Worm (Caenorhabditis elegans) whole organism, midembryonic: Measurements from ENCODE around the gene daf-37.

ENCODE experiments used
- T22C8.4 ChIP-seq: fragments of 200-800 bp; sonication (Bioruptor generic); IDR thresholded peaks from 2 replicates; pipeline ENCODE4 v1.3.6; 2022; ENCODE audit warnings: missing genetic modification characterization, missing compliant biosample characterization
- cog-1 ChIP-seq: sonication (generic microtip); optimal IDR thresholded peaks from 2 replicates; lab custom pipeline; 2016; ENCODE audit warnings: missing genetic modification characterization, missing compliant biosample characterization
- flt-1 ChIP-seq: fragments of 200-800 bp; sonication (Bioruptor generic); IDR thresholded peaks from 2 replicates; pipeline ENCODE4 v1.3.6; 2022; ENCODE audit warnings: missing genetic modification characterization, missing compliant biosample characterization
- klf-2 ChIP-seq: fragments of 200-800 bp; sonication (Bioruptor generic); conservative IDR thresholded peaks from 2 replicates; pipeline ENCODE4 v1.3.6; 2022; ENCODE audit warnings: missing genetic modification reagents, missing genetic modification characterization, missing compliant biosample characterization
- med-1 ChIP-seq: sonication (generic microtip); optimal IDR thresholded peaks from 2 replicates; lab custom pipeline; 2017; ENCODE audit warnings: missing genetic modification characterization, mild to moderate bottlenecking, missing compliant biosample characterization, antibody characterized with exemption, missing genetic modification reagents; ENCODE audit not compliant: insufficient read depth
- ref-1 ChIP-seq: fragments of 200-800 bp; sonication (Bioruptor generic); conservative IDR thresholded peaks from 2 replicates; pipeline ENCODE4 v1.3.6; 2022; ENCODE audit warnings: missing genetic modification reagents, missing genetic modification characterization, missing compliant biosample characterization
- tab-1 ChIP-seq: fragments of 200-800 bp; sonication (Bioruptor generic); IDR thresholded peaks from 2 replicates; pipeline ENCODE4 v1.3.6; 2022; ENCODE audit warnings: missing genetic modification characterization, missing compliant biosample characterization
- ztf-23 ChIP-seq: fragments of 200-800 bp; sonication (Bioruptor generic); IDR thresholded peaks from 2 replicates; pipeline ENCODE4 v1.3.6; 2022; ENCODE audit warnings: missing genetic modification reagents, missing genetic modification characterization, missing compliant biosample characterization
- ztf-29 ChIP-seq: fragments of 200-800 bp; sonication (Bioruptor generic); IDR thresholded peaks from 2 replicates; pipeline ENCODE4 v1.3.6; 2022; ENCODE audit warnings: missing genetic modification reagents, missing genetic modification characterization, missing compliant biosample characterization

daf-37 gene

DNA sequence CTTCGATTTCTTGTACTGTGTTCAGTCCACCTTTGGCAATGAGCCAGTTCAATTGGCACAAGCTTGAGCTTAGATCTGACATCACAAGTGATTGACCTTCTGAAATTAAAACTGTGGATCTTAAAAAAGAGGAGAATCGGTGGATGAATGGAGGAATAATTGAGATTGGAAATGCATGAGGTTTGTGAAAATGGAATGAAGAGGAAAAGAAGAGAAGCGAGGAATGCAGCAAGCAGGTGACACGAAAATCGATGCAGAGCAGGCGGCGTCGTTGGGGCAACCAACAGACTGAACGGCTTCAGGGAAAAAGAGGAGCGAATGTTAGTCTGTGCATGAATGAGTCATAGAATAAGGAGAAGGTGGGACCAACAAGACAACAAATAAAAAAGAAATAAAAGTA lies 16.7 kb downstream of the daf-37 start, which contains the start of gene fkh-8:
Gene fkh-8 (minus strand): TSS at position 101 of the 400 bp plus-strand sequence.
- no peak for TF ChIP-seq ref-1 (GFP tag; lab: Robert Waterston, UW)
- no peak for TF ChIP-seq ztf-23 (GFP tag; lab: Robert Waterston, UW)
- no peak for TF ChIP-seq T22C8.4 (GFP tag; lab: Robert Waterston, UW)
- TF ChIP-seq med-1, result no peak
- TF ChIP-seq tab-1 (GFP tag; lab: Robert Waterston, UW), result no peak
- TF ChIP-seq flt-1 (GFP tag; lab: Robert Waterston, UW), result no peak
- no peak for TF ChIP-seq cog-1 (tag; lab: Kevin White, UChicago)
- TF ChIP-seq ztf-29 (GFP tag; lab: Robert Waterston, UW), result no peak

ce11 chrII:6190770-6191169 lies 17.2 kb downstream of the daf-37 start:
- no peak for TF ChIP-seq tab-1 (GFP tag; lab: Robert Waterston, UW)
- no peak for TF ChIP-seq ztf-23 (GFP tag; lab: Robert Waterston, UW)
- no peak for TF ChIP-seq flt-1 (GFP tag; lab: Robert Waterston, UW)
- TF ChIP-seq cog-1 (tag; lab: Kevin White, UChicago), result no peak
- TF ChIP-seq klf-2 (GFP tag; lab: Robert Waterston, UW), result no peak
- TF ChIP-seq ref-1 (GFP tag; lab: Robert Waterston, UW), result no peak
- no peak for TF ChIP-seq ztf-29 (GFP tag; lab: Robert Waterston, UW)
- no peak for TF ChIP-seq T22C8.4 (GFP tag; lab: Robert Waterston, UW)
- TF ChIP-seq med-1, result no peak

DNA sequence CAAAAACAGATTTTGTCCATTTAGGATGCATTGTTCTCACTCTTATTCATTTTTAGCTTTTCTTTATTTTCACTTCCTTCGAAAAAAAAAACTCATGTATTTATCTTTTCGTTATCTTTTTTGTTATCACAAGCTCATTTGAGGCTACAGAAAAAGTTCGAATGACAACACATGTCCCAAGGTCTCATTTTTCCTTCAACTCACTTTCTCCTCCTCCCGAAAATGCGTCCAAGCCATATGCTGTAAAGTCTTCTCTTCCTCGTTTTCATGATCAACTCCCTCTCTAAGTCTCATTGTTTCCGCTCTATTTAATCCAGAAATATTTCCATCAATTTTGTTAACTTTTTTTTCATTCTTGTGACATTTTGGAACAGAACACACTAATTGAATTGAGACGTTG lies 26.7 kb downstream of the daf-37 start:
- TF ChIP-seq flt-1 (GFP tag; lab: Robert Waterston, UW) (no peak), ztf-23 (GFP tag; lab: Robert Waterston, UW) (no peak), tab-1 (GFP tag; lab: Robert Waterston, UW) (no peak), ztf-29 (GFP tag; lab: Robert Waterston, UW) (no peak), cog-1 (tag; lab: Kevin White, UChicago) (no peak), T22C8.4 (GFP tag; lab: Robert Waterston, UW) (no peak), klf-2 (GFP tag; lab: Robert Waterston, UW) (no peak), med-1 (no peak), ref-1 (GFP tag; lab: Robert Waterston, UW) (no peak)

- TF ChIP-seq med-1 (no peak), flt-1 (GFP tag; lab: Robert Waterston, UW) (no peak), T22C8.4 (GFP tag; lab: Robert Waterston, UW) (no peak), ref-1 (GFP tag; lab: Robert Waterston, UW) (no peak), ztf-23 (GFP tag; lab: Robert Waterston, UW) (no peak), ztf-29 (GFP tag; lab: Robert Waterston, UW) (no peak), cog-1 (tag; lab: Kevin White, UChicago) (no peak), tab-1 (GFP tag; lab: Robert Waterston, UW) (no peak), klf-2 (GFP tag; lab: Robert Waterston, UW) (no peak)
These were observed 27.5 kb downstream of the daf-37 start for ce11 chrII:6180552-6180951.

ce11 chrII:6179531-6179930 lies 28.5 kb downstream of the daf-37 start, which contains the start of gene F40H3.1:
Gene F40H3.1 (plus strand): TSS chrII:6179831.
- TF ChIP-seq ref-1 (GFP tag; lab: Robert Waterston, UW), result no peak
- TF ChIP-seq med-1, result no peak
- no peak for TF ChIP-seq ztf-29 (GFP tag; lab: Robert Waterston, UW)
- no peak for TF ChIP-seq klf-2 (GFP tag; lab: Robert Waterston, UW)
- no peak for TF ChIP-seq tab-1 (GFP tag; lab: Robert Waterston, UW)
- no peak for TF ChIP-seq cog-1 (tag; lab: Kevin White, UChicago)
- no peak for TF ChIP-seq T22C8.4 (GFP tag; lab: Robert Waterston, UW)
- TF ChIP-seq flt-1 (GFP tag; lab: Robert Waterston, UW), result no peak
- no peak for TF ChIP-seq ztf-23 (GFP tag; lab: Robert Waterston, UW)

DNA sequence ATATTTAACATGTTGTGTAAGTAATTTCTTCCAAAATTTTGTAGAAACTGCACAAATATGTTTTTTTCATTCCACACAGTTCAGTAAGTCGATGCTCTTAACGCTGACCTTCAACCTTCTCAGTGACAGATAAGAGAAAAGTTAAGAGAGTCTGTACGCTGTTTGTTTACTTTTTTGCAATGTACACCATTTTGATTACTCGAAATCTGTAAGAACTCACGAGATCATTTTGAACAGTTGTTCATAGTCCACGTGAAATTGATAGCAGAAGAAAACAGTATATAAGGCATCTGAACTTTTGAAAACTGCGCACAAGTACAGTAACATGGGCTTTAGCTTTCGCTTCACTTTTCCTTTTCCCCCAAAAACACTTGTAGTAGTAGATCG lies 29.3 kb downstream of the daf-37 start:
- TF ChIP-seq klf-2 (GFP tag; lab: Robert Waterston, UW) (no peak), cog-1 (tag; lab: Kevin White, UChicago) (no peak), med-1 (no peak), flt-1 (GFP tag; lab: Robert Waterston, UW) (no peak)

- TF ChIP-seq ref-1 (GFP tag; lab: Robert Waterston, UW), result no peak
- no peak for TF ChIP-seq ztf-23 (GFP tag; lab: Robert Waterston, UW)
- TF ChIP-seq med-1, result no peak
- TF ChIP-seq klf-2 (GFP tag; lab: Robert Waterston, UW), result no peak
- TF ChIP-seq cog-1 (tag; lab: Kevin White, UChicago), result no peak
- TF ChIP-seq T22C8.4 (GFP tag; lab: Robert Waterston, UW), result no peak
- no peak for TF ChIP-seq ztf-29 (GFP tag; lab: Robert Waterston, UW)
- TF ChIP-seq flt-1 (GFP tag; lab: Robert Waterston, UW), result no peak
- TF ChIP-seq tab-1 (GFP tag; lab: Robert Waterston, UW), result no peak
These were observed 29.9 kb downstream of the daf-37 start for ce11 chrII:6177975-6178742.

DNA sequence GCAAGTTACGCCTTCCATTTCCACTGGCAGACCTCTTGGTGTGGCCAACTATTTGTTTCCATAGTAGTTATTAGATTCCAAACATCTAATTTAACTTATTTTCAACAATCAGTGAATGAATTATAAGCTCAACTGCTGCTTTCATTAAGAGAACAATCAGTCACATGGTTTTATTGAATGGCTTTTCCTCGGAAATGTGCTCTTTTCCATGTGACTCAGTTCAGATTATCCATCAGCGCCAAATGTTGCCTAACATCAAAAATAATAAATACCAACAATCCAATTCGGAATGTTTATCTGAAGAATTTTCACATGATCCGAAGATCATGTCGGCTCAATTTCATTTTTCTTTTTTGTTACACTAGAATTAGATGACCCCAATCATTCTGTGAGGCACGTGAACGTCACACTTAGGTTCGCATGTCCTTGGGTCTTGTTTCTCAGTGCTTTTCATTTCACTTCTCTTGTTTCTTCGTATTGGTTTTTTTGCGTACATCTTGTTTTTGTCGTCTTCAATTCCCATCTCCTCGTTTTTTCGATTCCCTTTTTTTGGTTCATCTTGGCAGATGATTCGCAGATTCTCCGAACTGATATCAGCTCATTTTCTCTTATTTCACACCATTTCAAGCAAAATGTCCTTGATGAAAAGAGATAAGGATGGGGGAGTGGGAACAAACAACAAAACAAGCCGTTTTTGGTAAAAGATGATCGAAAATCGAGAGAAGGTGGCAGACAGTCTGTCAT lies 31.7 kb downstream of the daf-37 start:
- TF ChIP-seq klf-2 (GFP tag; lab: Robert Waterston, UW) (no peak), cog-1 (tag; lab: Kevin White, UChicago) (no peak), ztf-23 (GFP tag; lab: Robert Waterston, UW) (no peak), flt-1 (GFP tag; lab: Robert Waterston, UW) (no peak), T22C8.4 (GFP tag; lab: Robert Waterston, UW) (no peak), ref-1 (GFP tag; lab: Robert Waterston, UW) (no peak), ztf-29 (GFP tag; lab: Robert Waterston, UW) (no peak), tab-1 (GFP tag; lab: Robert Waterston, UW) (no peak), med-1 (no peak)
